Fruit fly (Drosophila melanogaster) Kc167 (cell line): ENCODE data around the gene indra.

ENCODE experiments used
- Myc ChIP-seq: fragments of >200 bp; optimal IDR thresholded peaks from 2 replicates; lab custom pipeline; 2017; ENCODE audit warnings: missing external identifiers
- psq ChIP-seq: fragments of >200 bp; optimal IDR thresholded peaks from 2 replicates; lab custom pipeline; 2017; ENCODE audit warnings: missing external identifiers

DNA sequence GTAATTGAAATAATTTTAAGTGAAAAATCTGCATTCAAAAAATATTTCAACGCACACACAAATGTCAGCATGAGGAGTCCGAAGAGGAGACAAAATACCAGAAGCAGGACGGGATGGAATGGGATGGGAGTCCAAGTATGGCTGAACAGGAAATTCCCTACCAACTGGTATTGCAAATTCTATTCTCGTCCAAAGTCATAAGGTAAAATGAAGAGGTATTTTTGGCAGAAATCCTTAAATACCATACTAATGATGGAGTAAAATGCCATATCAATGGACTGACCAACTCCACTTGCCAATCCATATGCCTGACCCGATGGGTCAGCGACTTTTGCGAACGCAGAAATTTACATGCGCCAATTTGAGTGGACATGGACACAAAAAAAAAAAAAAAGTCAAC is 46.7 kb upstream of the indra start:
- no peak for TF ChIP-seq Myc (lab: Kevin White, UChicago)
- TF ChIP-seq psq (lab: Kevin White, UChicago): no peak
